Fruit fly (Drosophila melanogaster): ENCODE data around the gene CG17300.

DNA sequence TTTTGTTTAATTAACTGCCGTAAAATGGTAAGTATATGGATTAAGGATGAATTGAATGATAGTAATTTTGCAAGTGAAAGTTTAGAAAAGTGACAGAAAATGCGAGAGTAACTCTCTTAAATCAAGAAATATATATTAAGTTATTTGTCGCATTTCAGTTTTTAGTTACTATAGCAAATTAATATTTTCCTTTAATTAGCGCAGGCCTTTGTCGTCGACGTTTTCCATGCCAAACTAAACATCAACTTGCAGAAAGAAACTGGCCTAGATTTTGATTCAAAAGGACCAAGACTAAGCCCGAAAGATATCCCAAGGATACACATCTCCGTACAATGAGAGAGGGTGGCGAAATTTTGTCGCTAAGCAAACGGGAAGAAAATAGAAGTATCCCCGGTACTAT is at the start of gene CG17300:
- TF ChIP-seq fd96Ca (GFP tag; IDR thresholded peaks at IDR 0.05) (no peak), CG10348 (GFP tag; IDR thresholded peaks at IDR 0.05) (no peak)

All from whole organism, pupa.